Fruit fly (Drosophila melanogaster): ENCODE measurements around the gene Grasp65.
A peak's percentile ranks its signal among the peaks of the same experiment; 100 is the strongest.

Gene Grasp65

DNA sequence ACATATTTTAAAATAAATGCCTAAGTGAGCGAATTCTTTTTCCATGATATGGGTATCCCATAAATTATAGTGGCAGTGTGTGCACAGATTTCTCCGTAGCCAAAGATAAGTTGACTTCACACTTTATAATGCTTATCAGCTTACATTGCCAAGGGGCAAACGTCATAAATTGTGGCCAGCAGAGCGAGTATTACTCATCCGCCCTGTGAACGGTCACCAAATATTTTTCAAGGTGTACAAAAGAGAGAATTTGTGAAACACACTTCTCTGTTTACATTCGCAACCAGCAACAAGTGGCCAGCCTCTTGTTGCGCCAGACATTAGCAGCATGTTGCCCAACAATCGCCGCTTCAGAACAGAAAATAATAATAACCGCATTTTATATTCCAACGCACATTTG, 8.2 kb downstream of the Grasp65 start:
- peak; percentile 62 for TF ChIP-seq CG12605 (GFP tag; IDR thresholded peaks at IDR 0.05)
- peak; percentile 35 for TF ChIP-seq Pif1A (GFP tag; optimal IDR thresholded peaks at IDR 0.05)
- TF ChIP-seq Ets98B (GFP tag; IDR thresholded peaks at IDR 0.05): peak; percentile 53
- 0 out of 3 replicates have a peak, but pooled peaks have one; percentile 10 for TF ChIP-seq fd96Ca (GFP tag; IDR thresholded peaks at IDR 0.05)
- TF ChIP-seq CG8159 (tag; optimal IDR thresholded peaks at IDR 0.05): no peak
- peak; percentile 26; the same call in 1 of the 2 replicates for TF ChIP-seq CG32121 (GFP tag; IDR thresholded peaks at IDR 0.05)
- no peak for TF ChIP-seq Pif1B (GFP tag; optimal IDR thresholded peaks at IDR 0.05)

DNA sequence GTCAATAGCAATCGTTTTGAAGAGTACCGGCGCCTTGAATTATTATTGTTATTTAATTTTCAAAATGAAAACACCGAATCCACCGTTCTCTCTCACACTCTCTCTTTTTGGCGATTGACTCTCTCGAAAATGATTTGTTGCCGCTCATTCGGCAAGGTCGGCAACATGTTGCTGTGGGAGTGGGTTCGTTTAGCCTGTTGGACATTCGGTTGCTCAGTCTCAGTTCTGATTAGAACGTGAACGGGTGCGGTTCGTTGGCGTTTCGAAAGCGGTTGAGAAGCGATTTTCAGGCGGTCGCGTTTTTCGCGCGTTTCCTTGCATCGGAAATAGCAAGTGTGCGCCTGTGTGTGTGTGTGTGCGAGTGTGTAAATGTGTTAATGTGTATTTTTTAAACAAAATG, 14.3 kb downstream of the Grasp65 start, which contains the start of gene Ac76E:
Ac76E (plus strand) TSS at position 264 of the 400 bp plus-strand sequence.
- TF ChIP-seq Pif1B (GFP tag; optimal IDR thresholded peaks at IDR 0.05) (no peak), CG13204 (GFP tag; optimal IDR thresholded peaks at IDR 0.05) (no peak), gl (tag; optimal IDR thresholded peaks at IDR 0.05) (no peak), CG12605 (GFP tag; IDR thresholded peaks at IDR 0.05) (peak; percentile 52), CG34367 (tag; optimal IDR thresholded peaks at IDR 0.05) (no peak), CG14655 (GFP tag; optimal IDR thresholded peaks at IDR 0.05) (no peak), CG4496 (GFP tag; IDR thresholded peaks at IDR 0.05) (no peak; the same call in 2 of the 3 replicates), CG8159 (tag; optimal IDR thresholded peaks at IDR 0.05) (no peak), fd96Ca (GFP tag; IDR thresholded peaks at IDR 0.05) (no peak), Ets98B (GFP tag; IDR thresholded peaks at IDR 0.05) (peak; percentile 30; the same call in 1 of the 2 replicates), CG10348 (GFP tag; IDR thresholded peaks at IDR 0.05) (no peak), CG32121 (GFP tag; IDR thresholded peaks at IDR 0.05) (peak; percentile 16; the same call in 1 of the 2 replicates), EcR (GFP tag; optimal IDR thresholded peaks at IDR 0.05) (no peak), CG17806 (tag; optimal IDR thresholded peaks at IDR 0.05) (no peak)

DNA sequence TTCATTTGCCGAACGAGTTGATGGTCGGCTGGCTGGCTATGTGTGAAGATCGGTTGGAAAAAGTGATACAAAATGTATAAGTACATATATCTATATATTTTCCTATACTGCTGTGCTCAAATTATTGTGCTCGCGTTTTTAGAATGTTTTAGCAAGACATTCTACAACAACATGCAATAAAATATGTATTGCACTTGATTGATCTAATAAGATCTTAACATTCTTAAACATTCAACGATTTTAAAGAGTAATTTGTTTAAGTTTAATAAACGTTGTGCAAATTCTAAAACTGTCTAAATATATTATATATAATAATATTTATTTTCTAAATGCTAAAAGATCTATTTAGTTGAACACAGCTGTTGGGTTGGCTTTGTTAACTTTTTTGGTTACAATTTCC, 15.6 kb downstream of the Grasp65 start:
- no peak for TF ChIP-seq gl (tag; optimal IDR thresholded peaks at IDR 0.05)
- TF ChIP-seq CG15710 (tag; optimal IDR thresholded peaks at IDR 0.05): no peak
- TF ChIP-seq Pif1B (GFP tag; optimal IDR thresholded peaks at IDR 0.05): no peak
- TF ChIP-seq CG17806 (tag; optimal IDR thresholded peaks at IDR 0.05): no peak
- TF ChIP-seq Snoo (tag; optimal IDR thresholded peaks at IDR 0.05): no peak
- no peak for TF ChIP-seq CG32121 (GFP tag; IDR thresholded peaks at IDR 0.05)
- no peak for TF ChIP-seq CG9948 (tag; optimal IDR thresholded peaks at IDR 0.05)
- no peak for TF ChIP-seq CG14655 (GFP tag; optimal IDR thresholded peaks at IDR 0.05)

DNA sequence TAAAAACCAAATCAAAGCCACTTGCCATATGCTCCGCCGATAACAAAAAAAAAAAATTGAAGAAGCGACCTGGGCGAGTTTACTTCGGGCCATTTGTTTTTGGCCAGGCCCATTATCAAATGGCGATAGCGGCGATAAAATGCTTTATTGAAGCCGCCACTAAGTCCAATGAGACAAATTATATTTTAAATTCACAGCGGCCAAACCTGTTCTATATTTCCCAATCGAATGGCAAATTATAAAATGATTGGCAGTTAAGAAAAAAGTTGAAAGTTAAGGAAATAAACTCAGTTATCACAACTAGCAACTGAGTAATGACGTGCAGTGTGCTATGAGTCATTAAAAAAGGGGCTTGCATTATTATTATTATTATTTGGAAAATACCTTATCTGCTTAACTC, 16.4 kb downstream of the Grasp65 start:
- TF ChIP-seq CG12605 (GFP tag; IDR thresholded peaks at IDR 0.05) (no peak), CG4496 (GFP tag; IDR thresholded peaks at IDR 0.05) (no peak), CG34367 (tag; optimal IDR thresholded peaks at IDR 0.05) (no peak), Pif1A (GFP tag; optimal IDR thresholded peaks at IDR 0.05) (no peak)

DNA sequence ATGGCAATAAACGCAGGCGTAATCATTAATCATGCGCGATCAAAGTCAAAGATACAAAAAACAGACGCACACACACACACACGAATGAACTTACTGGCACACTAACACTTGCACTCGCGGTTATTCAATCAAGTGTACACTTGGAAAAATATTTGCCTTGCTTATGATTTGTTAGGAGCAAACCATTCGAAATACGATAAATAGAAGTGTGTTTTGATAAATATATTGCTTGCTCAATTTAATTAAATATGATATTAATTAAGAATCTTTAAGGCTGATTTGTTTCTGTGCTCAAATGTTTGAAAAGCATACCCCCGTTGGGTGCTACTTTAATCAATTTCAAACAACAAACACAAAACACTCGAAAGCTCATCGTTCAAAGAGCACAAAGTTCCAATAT, 20.7 kb downstream of the Grasp65 start:
- TF ChIP-seq CG12605 (GFP tag; IDR thresholded peaks at IDR 0.05) (no peak), Pif1B (GFP tag; optimal IDR thresholded peaks at IDR 0.05) (no peak), Pif1A (GFP tag; optimal IDR thresholded peaks at IDR 0.05) (no peak), CG17806 (tag; optimal IDR thresholded peaks at IDR 0.05) (no peak), EcR (GFP tag; optimal IDR thresholded peaks at IDR 0.05) (no peak), CG34367 (tag; optimal IDR thresholded peaks at IDR 0.05) (no peak), CG32121 (GFP tag; IDR thresholded peaks at IDR 0.05) (no peak), Snoo (tag; optimal IDR thresholded peaks at IDR 0.05) (no peak), CG13204 (GFP tag; optimal IDR thresholded peaks at IDR 0.05) (no peak), fd96Ca (GFP tag; IDR thresholded peaks at IDR 0.05) (no peak), gl (tag; optimal IDR thresholded peaks at IDR 0.05) (no peak)

DNA sequence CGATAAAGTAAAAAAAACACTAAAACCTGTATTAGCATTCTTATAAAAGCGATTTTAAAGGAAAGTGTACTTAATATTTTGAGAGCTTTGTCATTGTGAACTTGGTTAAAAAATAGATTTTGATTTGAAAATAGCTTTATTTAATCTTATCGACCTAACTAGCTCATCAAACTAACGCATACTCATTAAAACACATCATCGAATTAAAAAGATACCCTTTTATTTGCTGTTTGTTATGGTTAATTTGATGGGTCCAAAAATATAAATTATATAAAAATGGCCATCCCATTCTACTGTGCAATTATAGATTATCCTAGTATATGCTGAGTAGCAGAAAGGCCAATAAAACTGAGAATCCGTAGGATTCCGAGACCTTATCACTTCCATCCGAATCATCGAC, 26.3 kb downstream of the Grasp65 start, which contains the start of gene CG32219:
CG32219 (minus strand) TSS at position 101 of the 400 bp plus-strand sequence.
- TF ChIP-seq CG17806 (tag; optimal IDR thresholded peaks at IDR 0.05): no peak
- no peak for TF ChIP-seq Pif1A (GFP tag; optimal IDR thresholded peaks at IDR 0.05)
- TF ChIP-seq CG9948 (tag; optimal IDR thresholded peaks at IDR 0.05): no peak
- no peak for TF ChIP-seq fd96Ca (GFP tag; IDR thresholded peaks at IDR 0.05)
- no peak for TF ChIP-seq CG15710 (tag; optimal IDR thresholded peaks at IDR 0.05)
- no peak for TF ChIP-seq CG14655 (GFP tag; optimal IDR thresholded peaks at IDR 0.05)
- no peak for TF ChIP-seq CG32121 (GFP tag; IDR thresholded peaks at IDR 0.05)
- TF ChIP-seq CG12605 (GFP tag; IDR thresholded peaks at IDR 0.05): no peak
- no peak for TF ChIP-seq CG8301 (tag; optimal IDR thresholded peaks at IDR 0.05)
- TF ChIP-seq rn (GFP tag; IDR thresholded peaks at IDR 0.05): no peak
- no peak for TF ChIP-seq CG13204 (GFP tag; optimal IDR thresholded peaks at IDR 0.05)
- no peak for TF ChIP-seq CG34367 (tag; optimal IDR thresholded peaks at IDR 0.05)
- no peak for TF ChIP-seq CG8159 (tag; optimal IDR thresholded peaks at IDR 0.05)
- no peak for TF ChIP-seq CG4496 (GFP tag; IDR thresholded peaks at IDR 0.05)
- TF ChIP-seq gl (tag; optimal IDR thresholded peaks at IDR 0.05): no peak
- no peak for TF ChIP-seq D1 (tag; optimal IDR thresholded peaks at IDR 0.05)
- TF ChIP-seq EcR (GFP tag; optimal IDR thresholded peaks at IDR 0.05): no peak
- no peak for TF ChIP-seq CG10348 (GFP tag; IDR thresholded peaks at IDR 0.05)
- no peak for TF ChIP-seq Ets98B (GFP tag; IDR thresholded peaks at IDR 0.05)

DNA sequence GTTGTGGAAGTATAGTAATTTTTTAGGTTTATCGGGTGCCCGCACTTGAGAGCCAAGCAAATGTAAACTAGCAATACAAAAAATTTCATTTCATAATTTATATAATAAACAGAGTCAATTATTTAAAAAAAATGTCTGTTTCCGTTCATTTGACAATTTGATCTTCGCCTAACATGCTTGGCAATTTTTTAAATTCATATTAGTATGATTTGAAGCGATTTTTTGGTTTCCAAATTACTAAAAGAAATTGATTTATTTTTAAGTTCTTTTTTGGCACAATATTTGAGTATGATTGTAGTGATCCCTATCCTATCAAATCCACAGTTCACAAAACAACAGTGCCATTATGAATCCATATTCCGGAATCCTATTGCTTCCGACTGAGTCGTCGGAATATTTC, 27.1 kb downstream of the Grasp65 start, which contains the start of gene CG34258:
CG34258 (minus strand) TSS at position 101 of the 400 bp plus-strand sequence.
- TF ChIP-seq Pif1B (GFP tag; optimal IDR thresholded peaks at IDR 0.05) (no peak), CG34367 (tag; optimal IDR thresholded peaks at IDR 0.05) (no peak), Snoo (tag; optimal IDR thresholded peaks at IDR 0.05) (no peak), gl (tag; optimal IDR thresholded peaks at IDR 0.05) (no peak), Ets98B (GFP tag; IDR thresholded peaks at IDR 0.05) (no peak), CG12605 (GFP tag; IDR thresholded peaks at IDR 0.05) (no peak), rn (GFP tag; IDR thresholded peaks at IDR 0.05) (no peak), Pif1A (GFP tag; optimal IDR thresholded peaks at IDR 0.05) (no peak), fd96Ca (GFP tag; IDR thresholded peaks at IDR 0.05) (no peak), CG13204 (GFP tag; optimal IDR thresholded peaks at IDR 0.05) (no peak), CG4496 (GFP tag; IDR thresholded peaks at IDR 0.05) (no peak), CG9948 (tag; optimal IDR thresholded peaks at IDR 0.05) (no peak)

All from whole organism, pupa.